Worm (Caenorhabditis elegans) whole organism, L3 larva: ENCODE measurements around the gene viro-2.

Source experiments
- ceh-82 ChIP-seq: fragments of 150-350 bp; optimal IDR thresholded peaks from 2 replicates; lab custom pipeline; 2014; ENCODE audit warnings: missing biosample characterization, missing genetic modification characterization
- elt-1 ChIP-seq: fragments of 150-350 bp; optimal IDR thresholded peaks from 2 replicates; lab custom pipeline; 2014; ENCODE audit warnings: missing biosample characterization, missing genetic modification characterization
- fkh-10 ChIP-seq: sonication (generic microtip); optimal IDR thresholded peaks from 2 replicates; lab custom pipeline; 2017; ENCODE audit warnings: missing biosample characterization, missing genetic modification reagents, missing genetic modification characterization

DNA sequence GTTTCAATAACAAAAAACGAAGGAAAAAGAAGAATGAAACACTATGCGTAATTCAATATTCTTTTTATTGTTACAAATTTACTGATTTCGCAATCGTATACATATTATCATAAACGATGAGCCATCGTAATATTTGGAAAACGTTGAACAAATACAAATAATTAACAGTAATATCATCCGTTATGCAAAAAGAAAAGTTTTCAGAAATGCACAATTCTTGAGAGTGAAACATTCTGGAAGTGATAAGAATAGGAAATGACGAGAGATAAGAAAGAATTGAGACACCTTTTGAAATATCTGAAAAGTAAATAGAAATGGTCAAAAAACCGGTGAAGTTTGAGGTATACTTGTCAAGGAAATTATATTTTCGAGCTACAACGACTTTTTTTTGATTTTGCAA is 47.2 kb upstream of the viro-2 start:
- TF ChIP-seq elt-1 (tag; lab: Kevin White, UChicago): no peak
- no peak for TF ChIP-seq fkh-10 (GFP tag; lab: Kevin White, UChicago)
- TF ChIP-seq ceh-82 (tag; lab: Kevin White, UChicago): no peak
